Worm (Caenorhabditis elegans) whole organism, early embryonic: Measurements from ENCODE around the gene C47E8.11.

Source experiments
- ama-1 ChIP-seq: fragments of 150-350 bp; optimal IDR thresholded peaks from 2 replicates; lab custom pipeline; 2014
- hmg-4 ChIP-seq: fragments of 200-800 bp; sonication (Bioruptor generic); optimal IDR thresholded peaks from 2 replicates; lab custom pipeline; 2018; ENCODE audit warnings: mild to moderate bottlenecking, missing genetic modification characterization, missing compliant biosample characterization

DNA sequence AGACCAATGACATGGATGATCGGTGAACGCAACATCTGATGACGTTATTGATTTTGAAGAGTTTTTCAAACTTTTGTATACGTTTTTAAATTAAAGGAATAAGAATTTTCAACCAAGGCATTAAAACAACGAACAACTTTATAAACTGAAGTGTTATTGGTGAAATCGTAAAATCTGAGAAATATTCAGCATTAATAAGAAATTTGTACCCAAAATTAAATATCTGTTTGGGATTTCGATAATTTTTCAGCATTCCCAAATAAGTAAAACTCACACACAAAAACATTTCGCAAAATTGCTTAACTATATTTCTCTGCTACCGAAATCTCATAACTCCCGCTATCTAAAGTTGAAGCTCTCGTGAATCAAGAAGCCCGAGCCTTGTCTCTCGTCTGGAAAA lies 28.8 kb upstream of the C47E8.11 start:
- no peak for TF ChIP-seq ama-1 (lab: Kevin White, UChicago)
- TF ChIP-seq hmg-4 (GFP tag; lab: Kevin White, UChicago), result no peak
